Worm (Caenorhabditis elegans) whole organism, L3 larva: Measurements from ENCODE around the gene mix-1.

Experiments
- R02D3.7 ChIP-seq: fragments of 150-350 bp; optimal IDR thresholded peaks from 2 replicates; lab custom pipeline; 2014; ENCODE audit warnings: missing biosample characterization, missing genetic modification characterization
- ama-1 ChIP-seq: fragments of 150-350 bp; optimal IDR thresholded peaks from 2 replicates; lab custom pipeline; 2018
- nhr-28 ChIP-seq: fragments of 150-350 bp; optimal IDR thresholded peaks from 2 replicates; lab custom pipeline; 2014; ENCODE audit warnings: missing biosample characterization, missing genetic modification characterization
- nhr-77 ChIP-seq: fragments of 150-350 bp; optimal IDR thresholded peaks from 2 replicates; lab custom pipeline; 2014; ENCODE audit warnings: missing biosample characterization, missing genetic modification characterization

ce11 chrII:10887097-10887496 lies 63.1 kb downstream of the mix-1 start:
- no peak for TF ChIP-seq R02D3.7
- TF ChIP-seq ama-1 (lab: Kevin White, UChicago) = no peak
- no peak for TF ChIP-seq nhr-28
- TF ChIP-seq nhr-77 (tag; lab: Kevin White, UChicago) = no peak
